Fruit fly (Drosophila melanogaster) whole organism, embryonic: ENCODE results near the gene CG7231.

ENCODE experiments used
- Abd-B ChIP-seq: fragments of 200-800 bp; sonication (Bioruptor generic); optimal IDR thresholded peaks from 2 replicates; lab custom pipeline; 2018; ENCODE audit warnings: missing biosample characterization, mild to moderate bottlenecking, missing genetic modification characterization, moderate library complexity
- B-H2 ChIP-seq: fragments of 200-800 bp; sonication (Bioruptor generic); optimal IDR thresholded peaks from 2 replicates; lab custom pipeline; 2018; ENCODE audit warnings: missing biosample characterization, mild to moderate bottlenecking, missing genetic modification characterization
- CG10321 ChIP-seq: fragments of 200-800 bp; sonication (Bioruptor generic); IDR thresholded peaks from 2 replicates; pipeline ENCODE4 v1.3.6; 2022; ENCODE audit warnings: missing biosample characterization, missing genetic modification characterization
- CG13296 ChIP-seq: fragments of 200-800 bp; sonication (Bioruptor generic); optimal IDR thresholded peaks from 3 replicates; lab custom pipeline; 2018; ENCODE audit warnings: missing biosample characterization, mild to moderate bottlenecking, missing genetic modification characterization
- CG14014 ChIP-seq: fragments of 200-800 bp; sonication (Bioruptor generic); IDR thresholded peaks from 2 replicates; pipeline ENCODE4 v1.3.6; 2022; ENCODE audit warnings: missing biosample characterization, missing genetic modification characterization
- CG14710 ChIP-seq: fragments of 200-800 bp; sonication (Bioruptor generic); optimal IDR thresholded peaks from 3 replicates; lab custom pipeline; 2019; ENCODE audit warnings: missing biosample characterization, mild to moderate bottlenecking, missing genetic modification characterization, moderate library complexity
- CG14860 ChIP-seq: fragments of 200-800 bp; sonication (Bioruptor generic); IDR thresholded peaks from 3 replicates; pipeline ENCODE4 v1.3.6; 2022; ENCODE audit warnings: missing biosample characterization, missing genetic modification characterization; ENCODE audit not compliant: partially characterized antibody
- CG17186 ChIP-seq: fragments of 200-800 bp; sonication (Bioruptor generic); optimal IDR thresholded peaks from 3 replicates; lab custom pipeline; 2017; ENCODE audit warnings: missing biosample characterization, missing genetic modification reagents, missing genetic modification characterization
- CG17361 ChIP-seq: fragments of 200-800 bp; sonication (Bioruptor generic); IDR thresholded peaks from 3 replicates; pipeline ENCODE4 v1.3.6; 2022; ENCODE audit warnings: missing biosample characterization, missing genetic modification characterization
- CG17829 ChIP-seq: fragments of 200-800 bp; optimal IDR thresholded peaks from 2 replicates; lab custom pipeline; 2019; ENCODE audit warnings: missing biosample characterization, mild to moderate bottlenecking, missing genetic modification characterization, moderate library complexity
- CG18476 ChIP-seq: fragments of 200-800 bp; sonication (Bioruptor generic); optimal IDR thresholded peaks from 2 replicates; lab custom pipeline; 2016; ENCODE audit warnings: missing biosample characterization, mild to moderate bottlenecking, missing genetic modification characterization
- CG2199 ChIP-seq: fragments of 200-800 bp; sonication (Bioruptor generic); IDR thresholded peaks from 3 replicates; pipeline ENCODE4 v1.3.6; 2022; ENCODE audit warnings: missing biosample characterization, missing genetic modification characterization
- CG2875 ChIP-seq: fragments of 200-800 bp; sonication (Bioruptor generic); optimal IDR thresholded peaks from 2 replicates; lab custom pipeline; 2017; ENCODE audit warnings: missing biosample characterization, mild to moderate bottlenecking, missing genetic modification characterization, missing genetic modification reagents
- CG32767 ChIP-seq: fragments of 200-800 bp; sonication (Bioruptor generic); IDR thresholded peaks from 2 replicates; pipeline ENCODE4 v1.3.6; 2022; ENCODE audit warnings: missing biosample characterization, missing genetic modification characterization
- CG3281 ChIP-seq: fragments of 200-800 bp; sonication (Bioruptor generic); optimal IDR thresholded peaks from 3 replicates; lab custom pipeline; 2017; ENCODE audit warnings: missing biosample characterization, mild to moderate bottlenecking, missing genetic modification characterization
- CG3995 ChIP-seq: fragments of 200-800 bp; sonication (Bioruptor generic); optimal IDR thresholded peaks from 3 replicates; lab custom pipeline; 2016; ENCODE audit warnings: missing biosample characterization, missing genetic modification characterization
- CG4617 ChIP-seq: fragments of 200-800 bp; sonication (Bioruptor generic); optimal IDR thresholded peaks from 3 replicates; lab custom pipeline; 2016; ENCODE audit warnings: missing biosample characterization, missing genetic modification characterization, borderline replicate concordance
- CG6272 ChIP-seq: fragments of 200-800 bp; sonication (Bioruptor generic); IDR thresholded peaks from 2 replicates; pipeline ENCODE4 v1.3.6; 2022; ENCODE audit warnings: missing biosample characterization, missing genetic modification characterization
- CG7372 ChIP-seq: fragments of 200-800 bp; sonication (Bioruptor generic); IDR thresholded peaks from 2 replicates; pipeline ENCODE4 v1.3.6; 2022; ENCODE audit warnings: missing biosample characterization, missing genetic modification characterization
- CG7963 ChIP-seq: fragments of 200-800 bp; sonication (Bioruptor generic); IDR thresholded peaks from 3 replicates; pipeline ENCODE4 v1.3.6; 2022; ENCODE audit warnings: missing biosample characterization, missing genetic modification characterization; ENCODE audit not compliant: partially characterized antibody
- CG9797 ChIP-seq: fragments of 200-800 bp; sonication (Bioruptor generic); optimal IDR thresholded peaks from 3 replicates; lab custom pipeline; 2018; ENCODE audit warnings: missing biosample characterization, mild to moderate bottlenecking, missing genetic modification characterization
- Dbx ChIP-seq: fragments of 200-800 bp; sonication (Bioruptor generic); IDR thresholded peaks from 3 replicates; pipeline ENCODE4 v1.3.6; 2022; ENCODE audit warnings: missing biosample characterization, missing genetic modification characterization
- Dp ChIP-seq: fragments of 200-800 bp; sonication (Bioruptor generic); optimal IDR thresholded peaks from 2 replicates; lab custom pipeline; 2018; ENCODE audit warnings: missing biosample characterization, mild to moderate bottlenecking, missing genetic modification characterization, moderate library complexity
- ERR ChIP-seq: fragments of 200-800 bp; sonication (Bioruptor generic); optimal IDR thresholded peaks from 2 replicates; lab custom pipeline; 2016; ENCODE audit warnings: missing biosample characterization, missing genetic modification characterization
- Fer1 ChIP-seq: fragments of 200-800 bp; sonication (Bioruptor generic); optimal IDR thresholded peaks from 2 replicates; lab custom pipeline; 2017; ENCODE audit warnings: missing biosample characterization, mild to moderate bottlenecking, missing genetic modification characterization
- Lhr ChIP-seq: fragments of 200-800 bp; sonication (Bioruptor generic); optimal IDR thresholded peaks from 3 replicates; lab custom pipeline; 2017; ENCODE audit warnings: mild to moderate bottlenecking, missing biosample characterization, missing genetic modification reagents, missing genetic modification characterization
- Lim3 ChIP-seq: fragments of 200-800 bp; sonication (Bioruptor generic); IDR thresholded peaks from 2 replicates; pipeline ENCODE4 v1.3.6; 2022; ENCODE audit warnings: missing biosample characterization, missing genetic modification characterization
- Med ChIP-seq: fragments of 200-800 bp; sonication (Bioruptor generic); peaks from one replicate; lab custom pipeline; 2016; ENCODE audit warnings: missing biosample characterization, missing genetic modification characterization, mild to moderate bottlenecking, inconsistent platforms, moderate library complexity
- Nf-YC ChIP-seq: fragments of 200-800 bp; optimal IDR thresholded peaks from 3 replicates; lab custom pipeline; 2019; ENCODE audit warnings: missing biosample characterization, mild to moderate bottlenecking, missing genetic modification characterization, moderate library complexity
- Optix ChIP-seq: fragments of 200-800 bp; sonication (Bioruptor generic); IDR thresholded peaks from 3 replicates; pipeline ENCODE4 v1.3.6; 2022; ENCODE audit warnings: missing biosample characterization, missing genetic modification characterization
- Rfx ChIP-seq: fragments of 200-800 bp; sonication (Bioruptor generic); IDR thresholded peaks from 2 replicates; pipeline ENCODE4 v1.3.6; 2022; ENCODE audit warnings: missing biosample characterization, missing genetic modification characterization
- YL-1 ChIP-seq: fragments of 200-800 bp; sonication (Bioruptor generic); optimal IDR thresholded peaks from 3 replicates; lab custom pipeline; 2017; ENCODE audit warnings: missing biosample characterization, mild to moderate bottlenecking, missing genetic modification characterization
- ase ChIP-seq: fragments of 200-800 bp; sonication (Bioruptor generic); IDR thresholded peaks from 3 replicates; pipeline ENCODE4 v1.3.6; 2022; ENCODE audit warnings: missing biosample characterization, missing genetic modification characterization
- az2 ChIP-seq: fragments of 200-800 bp; sonication (Bioruptor generic); optimal IDR thresholded peaks from 3 replicates; lab custom pipeline; 2016; ENCODE audit warnings: missing biosample characterization, missing genetic modification characterization
- btn ChIP-seq: fragments of 200-800 bp; sonication (Bioruptor generic); optimal IDR thresholded peaks from 2 replicates; lab custom pipeline; 2016; ENCODE audit warnings: missing biosample characterization, missing genetic modification characterization
- caup ChIP-seq: fragments of 200-800 bp; sonication (Bioruptor generic); optimal IDR thresholded peaks from 3 replicates; lab custom pipeline; 2017; ENCODE audit warnings: missing biosample characterization, mild to moderate bottlenecking, missing genetic modification characterization, moderate library complexity; ENCODE audit not compliant: severe bottlenecking
- chm ChIP-seq: fragments of 200-800 bp; sonication (Bioruptor generic); IDR thresholded peaks from 2 replicates; pipeline ENCODE4 v1.3.6; 2022; ENCODE audit warnings: missing biosample characterization, missing genetic modification characterization
- crc ChIP-seq: fragments of 200-800 bp; sonication (Bioruptor generic); optimal IDR thresholded peaks from 2 replicates; lab custom pipeline; 2016; ENCODE audit warnings: missing biosample characterization, missing genetic modification characterization
- dm ChIP-seq: fragments of 200-800 bp; sonication (Bioruptor generic); optimal IDR thresholded peaks from 3 replicates; lab custom pipeline; 2016; ENCODE audit warnings: missing biosample characterization, missing genetic modification characterization
- esg ChIP-seq: fragments of 200-800 bp; sonication (Bioruptor generic); conservative IDR thresholded peaks from 2 replicates; pipeline ENCODE4 v1.3.6; 2022; ENCODE audit warnings: missing biosample characterization, missing genetic modification characterization
- eve ChIP-seq, 2 experiments: fragments of >200 bp; optimal IDR thresholded peaks; 2 replicates each; lab custom pipeline; 2017; ENCODE audit warnings: missing biosample characterization in 2 of 2, missing genetic modification characterization in 2 of 2
- gem ChIP-seq: fragments of 200-800 bp; sonication (Bioruptor generic); optimal IDR thresholded peaks from 2 replicates; lab custom pipeline; 2019; ENCODE audit warnings: missing biosample characterization, mild to moderate bottlenecking, missing genetic modification characterization, moderate library complexity
- inv ChIP-seq: fragments of 200-800 bp; sonication (Bioruptor generic); IDR thresholded peaks from 2 replicates; pipeline ENCODE4 v1.3.6; 2022; ENCODE audit warnings: missing biosample characterization, missing genetic modification characterization; ENCODE audit not compliant: partially characterized antibody
- lab ChIP-seq: fragments of 200-800 bp; sonication (Bioruptor generic); optimal IDR thresholded peaks from 3 replicates; lab custom pipeline; 2017; ENCODE audit warnings: missing biosample characterization, missing genetic modification characterization, mild to moderate bottlenecking, moderate library complexity, missing genetic modification reagents
- schlank ChIP-seq: fragments of 200-800 bp; sonication (Bioruptor generic); optimal IDR thresholded peaks from 2 replicates; lab custom pipeline; 2018; ENCODE audit warnings: missing biosample characterization, mild to moderate bottlenecking, missing genetic modification characterization
- sob ChIP-seq: fragments of 200-800 bp; sonication (Bioruptor generic); IDR thresholded peaks from 2 replicates; pipeline ENCODE4 v1.3.6; 2022; ENCODE audit warnings: missing biosample characterization, missing genetic modification characterization
- sqz ChIP-seq: fragments of 200-800 bp; sonication (Bioruptor generic); optimal IDR thresholded peaks from 3 replicates; lab custom pipeline; 2018; ENCODE audit warnings: missing biosample characterization, mild to moderate bottlenecking, missing genetic modification characterization
- ttk ChIP-seq: fragments of 200-800 bp; sonication (Bioruptor generic); IDR thresholded peaks from 2 replicates; pipeline ENCODE4 v2.1.2; 2022; ENCODE audit warnings: missing biosample characterization, missing genetic modification characterization
- vfl ChIP-seq: fragments of 200-800 bp; sonication (Bioruptor generic); optimal IDR thresholded peaks from 2 replicates; lab custom pipeline; 2016; ENCODE audit warnings: missing biosample characterization, missing genetic modification characterization
- zf30C ChIP-seq: fragments of 200-800 bp; sonication (Bioruptor generic); optimal IDR thresholded peaks from 3 replicates; lab custom pipeline; 2018; ENCODE audit warnings: missing biosample characterization, mild to moderate bottlenecking, missing genetic modification characterization

The CG7231 gene

DNA sequence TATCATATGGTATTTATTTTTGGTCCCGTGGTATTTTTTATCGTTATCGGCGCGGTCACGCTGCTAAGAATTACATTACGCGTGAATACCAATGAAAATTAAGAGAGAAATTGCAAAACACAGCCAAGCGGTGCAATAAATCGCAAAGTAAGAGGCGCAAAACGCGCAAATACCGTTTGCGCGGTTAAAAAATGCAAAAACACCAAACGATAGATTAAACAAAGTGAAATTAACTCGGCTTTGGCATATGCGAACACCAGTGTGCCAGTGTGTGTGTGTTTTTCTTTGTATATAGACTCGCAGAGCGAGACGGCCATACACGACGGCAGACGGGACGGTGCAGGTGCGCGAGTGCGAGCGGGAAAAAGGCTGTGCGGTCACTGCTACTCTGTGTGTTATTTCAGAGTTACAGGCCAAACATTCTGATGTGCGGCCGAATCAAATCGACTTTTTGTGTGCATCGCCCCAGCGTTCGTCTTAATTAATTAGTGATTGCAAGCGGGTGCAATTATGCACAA is 47.0 kb downstream of the CG7231 start, which contains the start of gene Cka (continued):
- TF ChIP-seq schlank (tag; lab: Kevin White, UChicago) (peak; percentile 31), Lhr (GFP tag; lab: Kevin White, UChicago) (peak; percentile 30), sqz (GFP tag; lab: Kevin White, UChicago) (peak; percentile 47), gem (tag; lab: Kevin White, UChicago) (no peak), Optix (GFP tag; lab: Robert Waterston, UW) (no peak), CG17186 (peak; percentile 36), CG2875 (GFP tag; lab: Kevin White, UChicago) (peak; percentile 20), Nf-YC (tag; lab: Kevin White, UChicago) (peak; percentile 81), esg (GFP tag; lab: Robert Waterston, UW) (no peak), YL-1 (GFP tag; lab: Kevin White, UChicago) (peak; percentile 96), CG7372 (0 out of 2 replicates have a peak, but pooled peaks have one; percentile 35), B-H2 (peak; percentile 38), caup (no peak), inv (GFP tag; lab: Robert Waterston, UW) (no peak; the same call in 1 of the 2 replicates), ttk (GFP tag; lab: Robert Waterston, UW) (no peak), CG7963 (GFP tag; lab: Robert Waterston, UW) (no peak), Dp (peak; percentile 17), vfl (no peak), CG2199 (GFP tag; lab: Robert Waterston, UW) (peak; percentile 93), CG3995 (GFP tag; lab: Kevin White, UChicago) (peak; percentile 50), ase (GFP tag; lab: Robert Waterston, UW) (0 out of 3 replicates have a peak, but pooled peaks have one; percentile 28), CG32767 (GFP tag; lab: Robert Waterston, UW) (peak; percentile 77), chm (GFP tag; lab: Robert Waterston, UW) (peak; percentile 54; the same call in 1 of the 2 replicates), CG18476 (GFP tag; lab: Kevin White, UChicago) (no peak), az2 (no peak), lab (GFP tag; lab: Kevin White, UChicago) (peak; percentile 46), eve (GFP tag; optimal IDR thresholded peaks at IDR 0.05; lab: Kevin White, UChicago) (no peak), CG4617 (GFP tag; lab: Kevin White, UChicago) (peak; percentile 93), Fer1 (GFP tag; lab: Kevin White, UChicago) (peak; percentile 43), CG14860 (0 out of 3 replicates have a peak, but pooled peaks have one; percentile 15), CG14014 (GFP tag; lab: Robert Waterston, UW) (no peak), CG14710 (tag; lab: Kevin White, UChicago) (peak; percentile 49), dm (GFP tag; lab: Kevin White, UChicago) (peak; percentile 4), CG17361 (GFP tag; lab: Robert Waterston, UW) (no peak), Abd-B (GFP tag; lab: Kevin White, UChicago) (peak; percentile 11), ERR (no peak), CG10321 (GFP tag; lab: Robert Waterston, UW) (peak; percentile 98), CG6272 (GFP tag; lab: Robert Waterston, UW) (0 out of 2 replicates have a peak, but pooled peaks have one; percentile 12), zf30C (peak; percentile 3), Lim3 (GFP tag; lab: Robert Waterston, UW) (no peak), crc (no peak), Dbx (GFP tag; lab: Robert Waterston, UW) (0 out of 3 replicates have a peak, but pooled peaks have one; percentile 18), Med (GFP tag; lab: Kevin White, UChicago) (peak; percentile 87), CG17829 (tag; lab: Kevin White, UChicago) (peak; percentile 17), CG3281 (GFP tag; lab: Kevin White, UChicago) (peak; percentile 43), btn (GFP tag; lab: Kevin White, UChicago) (no peak), Rfx (peak; percentile 53), sob (peak; percentile 55; the same call in 1 of the 2 replicates), CG13296 (GFP tag; lab: Kevin White, UChicago) (peak; percentile 21), CG9797 (GFP tag; lab: Kevin White, UChicago) (peak; percentile 61)
